Worm (Caenorhabditis elegans): ENCODE data around the gene nhr-199.

- TF ChIP-seq rbr-2 (tag; optimal IDR thresholded peaks at IDR 0.05) = no peak
- TF ChIP-seq lin-15B (tag; optimal IDR thresholded peaks at IDR 0.05) = no peak
- TF ChIP-seq snpc-4 (tag; optimal IDR thresholded peaks at IDR 0.05) = no peak
- TF ChIP-seq ama-1 (optimal IDR thresholded peaks at IDR 0.05) = no peak
Observed at ce11 chrV:15698099-15698498, 1.6 kb downstream of the nhr-199 start, which contains the start of gene srx-29.
